Fruit fly (Drosophila melanogaster) whole organism, embryonic: ENCODE results near the gene CG15221.

ENCODE experiments used
- CG10543 ChIP-seq: fragments of 200-800 bp; sonication (Bioruptor generic); optimal IDR thresholded peaks from 3 replicates; lab custom pipeline; 2017; ENCODE audit warnings: missing biosample characterization, mild to moderate bottlenecking, missing genetic modification characterization, moderate library complexity
- CG3065 ChIP-seq: fragments of 200-800 bp; sonication (Bioruptor generic); optimal IDR thresholded peaks from 2 replicates; lab custom pipeline; 2016; ENCODE audit warnings: missing biosample characterization, missing genetic modification characterization
- CoRest ChIP-seq: fragments of 200-800 bp; sonication (Bioruptor generic); optimal IDR thresholded peaks from 3 replicates; lab custom pipeline; 2018; ENCODE audit warnings: missing biosample characterization, mild to moderate bottlenecking, missing genetic modification characterization, moderate library complexity
- Lhr ChIP-seq: fragments of 200-800 bp; sonication (Bioruptor generic); optimal IDR thresholded peaks from 3 replicates; lab custom pipeline; 2017; ENCODE audit warnings: mild to moderate bottlenecking, missing biosample characterization, missing genetic modification reagents, missing genetic modification characterization
- Lpt ChIP-seq: fragments of >200 bp; optimal IDR thresholded peaks from 2 replicates; lab custom pipeline; 2018; ENCODE audit warnings: missing biosample characterization, missing genetic modification characterization
- Sin3A ChIP-seq: fragments of >200 bp; optimal IDR thresholded peaks from 2 replicates; lab custom pipeline; 2018
- bigmax ChIP-seq: fragments of 200-800 bp; sonication (Bioruptor generic); optimal IDR thresholded peaks from 2 replicates; lab custom pipeline; 2018; ENCODE audit warnings: missing biosample characterization, mild to moderate bottlenecking, missing genetic modification characterization
- dan ChIP-seq: fragments of 200-800 bp; sonication (Bioruptor generic); IDR thresholded peaks from 2 replicates; pipeline ENCODE4 v1.3.6; 2022; ENCODE audit warnings: missing biosample characterization, missing genetic modification characterization
- grn ChIP-seq: fragments of 200-800 bp; sonication (Bioruptor generic); optimal IDR thresholded peaks from 3 replicates; lab custom pipeline; 2017; ENCODE audit warnings: missing biosample characterization, missing genetic modification characterization
- hkb ChIP-seq, 2 experiments: fragments of 200-800 bp in 1 of 2; fragments of >200 bp in 1 of 2; sonication (Bioruptor generic) in 1 of 2; IDR thresholded peaks in 1 of 2; optimal IDR thresholded peaks in 1 of 2; 2 replicates each; pipeline versions ENCODE4 v1.3.6 to Lab custom; 2017 to 2022; ENCODE audit warnings: missing biosample characterization in 1 of 2, missing genetic modification characterization in 1 of 2
- slou ChIP-seq: fragments of 200-800 bp; sonication (Bioruptor generic); optimal IDR thresholded peaks from 3 replicates; lab custom pipeline; 2016; ENCODE audit warnings: missing biosample characterization, missing genetic modification characterization

- TF ChIP-seq hkb (optimal IDR thresholded peaks at IDR 0.05; lab: Kevin White, UChicago) = no peak
- TF ChIP-seq hkb (GFP tag; IDR thresholded peaks at IDR 0.05; lab: Robert Waterston, UW) = peak; percentile 83
- TF ChIP-seq Lpt (GFP tag; lab: Kevin White, UChicago) = no peak
- TF ChIP-seq dan (GFP tag; lab: Robert Waterston, UW) = peak; percentile 66
- TF ChIP-seq CoRest (tag; lab: Kevin White, UChicago) = peak; percentile 94
- TF ChIP-seq slou (GFP tag; lab: Kevin White, UChicago) = peak; percentile 83
- peak; percentile 32 for TF ChIP-seq Lhr (GFP tag; lab: Kevin White, UChicago)
- peak; percentile 71 for TF ChIP-seq grn (GFP tag; lab: Kevin White, UChicago)
- TF ChIP-seq CG10543 (GFP tag; lab: Kevin White, UChicago) = peak; percentile 37
- TF ChIP-seq CG3065 (GFP tag; lab: Kevin White, UChicago) = peak; percentile 40
- no peak for TF ChIP-seq Sin3A
- TF ChIP-seq bigmax = no peak
Measured at dm6 chrX:11715937-11716730, 7.9 kb upstream of the CG15221 start.
